Fruit fly (Drosophila melanogaster): ENCODE results near the gene Dysb.

DNA sequence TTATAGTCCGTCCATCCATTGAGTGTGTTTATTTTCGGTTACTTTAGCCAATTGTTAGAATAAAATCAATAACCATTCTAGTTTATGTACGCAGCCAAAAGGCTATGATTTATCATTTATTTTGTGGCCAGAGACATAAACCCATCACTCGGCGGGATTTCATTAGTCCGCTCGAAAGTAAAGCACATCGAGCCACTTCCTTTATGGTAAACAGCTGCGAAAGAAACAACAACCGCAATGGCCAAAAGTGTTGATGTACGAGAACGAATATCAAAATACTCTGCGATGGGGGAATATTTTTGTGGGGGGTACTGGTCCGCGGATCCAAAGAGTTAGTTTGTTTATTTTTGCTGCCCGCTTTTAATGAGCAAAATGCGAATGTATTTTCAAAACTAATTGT is 14.0 kb downstream of the Dysb start:
- TF ChIP-seq h (optimal IDR thresholded peaks at IDR 0.05) = no peak
- no peak for TF ChIP-seq ttk (optimal IDR thresholded peaks at IDR 0.05)
- no peak for TF ChIP-seq Sin3A (optimal IDR thresholded peaks at IDR 0.05)
- no peak for TF ChIP-seq psq (optimal IDR thresholded peaks at IDR 0.05)
- TF ChIP-seq Myc (optimal IDR thresholded peaks at IDR 0.05) = no peak

All from Kc167 (cell line).